Worm (Caenorhabditis elegans): ENCODE data around the gene bath-5.

DNA sequence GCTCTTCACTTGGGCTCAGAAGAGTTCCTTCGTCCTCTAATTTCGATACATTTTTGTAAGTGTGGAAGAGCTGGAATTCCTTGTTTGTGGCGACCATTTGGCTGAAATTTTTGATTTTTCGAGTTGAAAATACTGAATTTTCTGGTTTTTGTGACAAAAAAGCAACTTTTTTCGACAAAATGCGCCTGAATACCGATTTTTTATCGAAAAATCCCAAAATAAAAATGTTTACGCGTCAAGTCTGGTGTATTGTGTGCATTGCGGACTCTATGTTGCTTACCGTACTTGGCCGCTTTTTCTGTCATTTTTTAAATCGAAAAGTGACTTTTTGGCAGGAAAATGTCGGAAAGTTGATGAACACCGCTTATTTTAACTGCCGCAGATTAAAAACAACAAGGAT is 1.4 kb downstream of the bath-5 start, which contains the start of gene bath-3:
- TF ChIP-seq pqm-1 (tag; optimal IDR thresholded peaks at IDR 0.05) (no peak), zip-5 (tag; optimal IDR thresholded peaks at IDR 0.05) (no peak)
